Worm (Caenorhabditis elegans): ENCODE data around the gene grk-2.

DNA sequence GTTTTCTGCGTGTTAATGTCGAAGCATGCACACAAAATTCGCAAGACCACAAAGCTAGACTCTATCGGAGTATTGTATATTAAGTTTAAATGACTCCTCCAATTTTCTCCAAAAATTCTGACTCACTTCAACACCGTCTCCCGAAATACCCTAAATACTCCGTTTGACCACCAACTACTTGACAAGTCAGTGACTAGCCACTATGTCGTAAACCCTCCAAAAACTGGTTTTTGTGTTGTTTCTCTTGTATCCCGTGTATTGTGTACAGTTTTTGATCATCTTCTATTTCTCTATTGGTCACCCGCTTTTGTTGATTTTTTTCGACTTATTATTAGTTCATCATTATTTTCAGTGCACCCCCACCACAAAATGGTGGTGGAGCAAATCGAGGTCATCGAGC lies 17.6 kb upstream of the grk-2 start, which contains the start of gene C09F5.1:
- TF ChIP-seq gei-8 (GFP tag; optimal IDR thresholded peaks at IDR 0.05) (no peak), egl-27 (tag; optimal IDR thresholded peaks at IDR 0.05) (no peak), pqm-1 (tag; optimal IDR thresholded peaks at IDR 0.05) (no peak), ZK546.5 (tag; optimal IDR thresholded peaks at IDR 0.05) (no peak), lim-7 (GFP tag; IDR thresholded peaks at IDR 0.05) (no peak), mdl-1 (tag; optimal IDR thresholded peaks at IDR 0.05) (no peak), mep-1 (tag; optimal IDR thresholded peaks at IDR 0.05) (no peak)
